Worm (Caenorhabditis elegans) whole organism, L2 larva: ENCODE data around the gene F31D5.6.

Experiments used
- aly-2 ChIP-seq: fragments of 150-350 bp; optimal IDR thresholded peaks from 2 replicates; lab custom pipeline; 2014; ENCODE audit warnings: missing biosample characterization, missing genetic modification characterization
- ama-1 ChIP-seq: fragments of 150-350 bp; optimal IDR thresholded peaks from 2 replicates; lab custom pipeline; 2018; ENCODE audit warnings: inconsistent platforms
- blmp-1 ChIP-seq: sonication (generic microtip); optimal IDR thresholded peaks from 2 replicates; lab custom pipeline; 2017; ENCODE audit warnings: missing genetic modification characterization, mild to moderate bottlenecking, missing compliant biosample characterization, antibody characterized with exemption, moderate library complexity; ENCODE audit not compliant: insufficient read depth
- ceh-82 ChIP-seq: fragments of 150-350 bp; optimal IDR thresholded peaks from 2 replicates; lab custom pipeline; 2014; ENCODE audit warnings: missing biosample characterization, missing genetic modification characterization
- egl-27 ChIP-seq: sonication (generic microtip); optimal IDR thresholded peaks from 3 replicates; lab custom pipeline; 2017; ENCODE audit warnings: missing biosample characterization, missing genetic modification reagents, missing genetic modification characterization
- lsy-2 ChIP-seq, 2 experiments: fragments of 150-350 bp in 1 of 2; sonication (generic microtip) in 1 of 2; optimal IDR thresholded peaks; 2 replicates each; lab custom pipeline; 2014 to 2017; ENCODE audit warnings: missing biosample characterization in 2 of 2, missing genetic modification characterization in 2 of 2
- nhr-11 ChIP-seq: fragments of 150-350 bp; optimal IDR thresholded peaks from 2 replicates; lab custom pipeline; 2014; ENCODE audit warnings: missing biosample characterization, missing genetic modification characterization
- nhr-12 ChIP-seq: fragments of 150-350 bp; optimal IDR thresholded peaks from 2 replicates; lab custom pipeline; 2014; ENCODE audit warnings: missing biosample characterization, missing genetic modification characterization
- nhr-77 ChIP-seq: fragments of 150-350 bp; optimal IDR thresholded peaks from 2 replicates; lab custom pipeline; 2014; ENCODE audit warnings: missing biosample characterization, missing genetic modification characterization
- ztf-4 ChIP-seq: fragments of 150-350 bp; optimal IDR thresholded peaks from 2 replicates; lab custom pipeline; 2014; ENCODE audit warnings: missing biosample characterization, missing genetic modification characterization

- no peak for TF ChIP-seq ztf-4 (tag; lab: Kevin White, UChicago)
- TF ChIP-seq nhr-11 (tag; lab: Kevin White, UChicago): no peak
- no peak for TF ChIP-seq egl-27 (tag; lab: Kevin White, UChicago)
- TF ChIP-seq aly-2: no peak
- TF ChIP-seq lsy-2 (tag; optimal IDR thresholded peaks at IDR 0.05; lab: Kevin White, UChicago): no peak
- TF ChIP-seq blmp-1 (tag; lab: Kevin White, UChicago): no peak
- no peak for TF ChIP-seq ama-1 (lab: Kevin White, UChicago)
- no peak for TF ChIP-seq nhr-77 (tag; lab: Kevin White, UChicago)
- no peak for TF ChIP-seq nhr-12 (tag; lab: Kevin White, UChicago)
- no peak for TF ChIP-seq ceh-82 (tag; lab: Kevin White, UChicago)
These were observed 35.7 kb upstream of the F31D5.6 start for ce11 chrII:4173842-4174241.
